Worm (Caenorhabditis elegans): Measurements from ENCODE around the gene W07G4.5.

DNA sequence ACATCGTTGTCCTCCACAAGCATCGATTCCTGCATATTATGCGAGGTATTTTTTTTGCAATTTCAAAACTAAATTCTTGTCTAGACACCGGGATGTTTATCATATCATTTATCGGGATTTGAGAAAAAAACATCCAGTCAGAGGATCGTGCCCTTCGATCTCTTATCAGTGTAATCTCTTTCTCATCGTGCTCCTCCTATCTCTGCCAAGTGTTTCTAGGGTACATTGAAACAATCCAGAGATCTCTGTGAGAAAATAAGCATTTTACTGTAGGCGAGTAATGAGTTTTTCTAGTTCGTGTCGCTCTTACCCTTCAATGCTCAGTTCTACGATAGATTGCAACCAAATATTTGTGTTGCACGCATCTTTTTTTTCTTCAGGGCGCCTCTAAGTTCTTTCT is 40.7 kb downstream of the W07G4.5 start:
- TF ChIP-seq lin-13 (GFP tag; optimal IDR thresholded peaks at IDR 0.05) (no peak), ZK546.5 (tag; optimal IDR thresholded peaks at IDR 0.05) (no peak), ceh-82 (tag; optimal IDR thresholded peaks at IDR 0.05) (no peak), elt-1 (tag; optimal IDR thresholded peaks at IDR 0.05) (no peak)

Measured in whole organism, L2 larva.